Fruit fly (Drosophila melanogaster): ENCODE data around the gene yellow-k.
A peak's percentile ranks its signal among the peaks of the same experiment; 100 is the strongest.

The yellow-k gene

DNA sequence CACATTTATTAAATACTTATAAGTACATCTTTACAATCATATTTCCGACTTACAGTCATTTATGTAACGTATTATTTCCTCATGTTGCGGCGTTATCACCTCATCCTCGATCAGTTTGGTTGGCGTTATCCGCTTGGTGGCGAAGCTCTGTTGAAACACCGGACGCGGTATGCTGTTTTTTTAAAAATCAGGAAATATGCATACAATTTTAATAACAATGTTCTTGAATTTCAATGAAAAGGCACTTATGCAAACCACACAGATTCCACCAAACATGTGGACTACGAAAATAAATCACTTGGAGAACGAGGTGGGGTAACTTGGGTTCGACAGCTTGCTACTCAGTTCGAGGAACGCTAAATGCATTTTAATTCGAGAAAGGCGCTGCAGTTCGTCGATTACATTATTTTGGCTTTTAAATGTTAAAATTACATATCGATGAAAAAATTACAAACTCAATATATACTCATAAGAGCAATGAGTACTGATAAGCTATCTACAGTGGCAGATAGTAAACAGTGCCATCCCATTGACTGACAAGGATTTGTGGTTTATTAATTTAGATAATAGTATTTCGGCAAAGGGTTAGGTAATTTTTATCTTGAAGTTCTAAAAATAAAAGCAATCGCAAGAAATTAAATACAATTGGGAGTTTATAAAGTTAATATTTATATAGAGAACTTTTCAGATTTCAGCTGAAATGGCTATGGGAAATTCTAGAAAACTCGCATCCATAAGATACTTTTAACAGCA is 14.1 kb upstream of the yellow-k start (continued):
- TF ChIP-seq slou (GFP tag; optimal IDR thresholded peaks at IDR 0.05) (no peak), Pdp1 (GFP tag; optimal IDR thresholded peaks at IDR 0.05) (peak in 1 of 2 experiments; percentile 58), nom (GFP tag; optimal IDR thresholded peaks at IDR 0.05) (no peak), Hsf (GFP tag; optimal IDR thresholded peaks at IDR 0.05) (no peak), Deaf1 (tag; optimal IDR thresholded peaks at IDR 0.05) (no peak), exex (tag; optimal IDR thresholded peaks at IDR 0.05) (peak; percentile 25), CG32767 (GFP tag; IDR thresholded peaks at IDR 0.05) (no peak), fu2 (GFP tag; optimal IDR thresholded peaks at IDR 0.05) (no peak), CG17328 (GFP tag; IDR thresholded peaks at IDR 0.05) (no peak)

DNA sequence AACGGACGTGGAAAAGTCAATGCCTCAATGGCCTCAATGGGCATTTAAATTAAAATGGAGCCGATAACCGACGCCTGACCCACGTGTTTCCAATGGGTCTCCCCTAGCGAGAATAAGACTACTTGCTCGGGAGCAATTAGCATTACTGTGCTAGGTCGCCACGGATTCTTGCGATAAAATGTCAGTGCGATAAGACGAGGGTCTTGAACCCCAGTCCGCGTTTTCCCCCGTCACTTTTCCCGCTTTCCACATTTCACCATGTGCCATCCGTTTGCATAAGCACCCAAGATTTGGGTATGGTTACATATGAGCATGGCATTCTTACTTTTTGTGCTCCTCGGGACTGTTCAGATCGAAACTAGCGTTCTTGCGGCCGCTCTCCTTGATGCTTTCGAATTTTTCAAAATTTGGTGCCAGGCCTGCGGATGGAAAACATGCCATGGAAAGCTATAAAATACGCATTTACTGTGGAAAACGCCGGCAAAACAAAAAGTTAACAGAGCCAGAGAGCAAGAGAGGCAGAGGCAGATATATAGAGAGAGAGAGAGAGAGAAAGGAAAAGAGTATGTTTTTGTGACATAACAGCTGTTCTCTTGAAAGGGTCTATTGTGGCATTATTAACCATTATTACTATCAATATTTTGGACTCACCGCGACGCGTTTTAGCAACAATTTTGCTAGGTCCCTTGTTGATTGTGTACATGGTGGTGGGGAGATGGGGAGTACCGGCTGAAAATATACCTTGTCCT is 13.1 kb upstream of the yellow-k start:
- TF ChIP-seq Hsf (GFP tag; optimal IDR thresholded peaks at IDR 0.05) (no peak), sqz (GFP tag; optimal IDR thresholded peaks at IDR 0.05) (no peak), CG43689 (GFP tag; IDR thresholded peaks at IDR 0.05) (no peak), schlank (tag; optimal IDR thresholded peaks at IDR 0.05) (no peak), CG12219 (GFP tag; optimal IDR thresholded peaks at IDR 0.05) (no peak), CG6683 (GFP tag; optimal IDR thresholded peaks at IDR 0.05) (no peak), fd96Cb (tag; optimal IDR thresholded peaks at IDR 0.05) (no peak), Fer1 (GFP tag; optimal IDR thresholded peaks at IDR 0.05) (no peak), Xrp1 (GFP tag; IDR thresholded peaks at IDR 0.05) (0 out of 2 replicates have a peak, but pooled peaks have one; percentile 4), CG8388 (GFP tag; optimal IDR thresholded peaks at IDR 0.05) (no peak), CG4707 (GFP tag; optimal IDR thresholded peaks at IDR 0.05) (peak; percentile 47), CG14441 (GFP tag; IDR thresholded peaks at IDR 0.05) (peak; percentile 9; the same call in 1 of the 2 replicates), Pdp1 (GFP tag; optimal IDR thresholded peaks at IDR 0.05) (peak in 1 of 2 experiments; percentile 90), Hr51 (GFP tag; optimal IDR thresholded peaks at IDR 0.05) (no peak), CG17912 (GFP tag; optimal IDR thresholded peaks at IDR 0.05) (no peak), CG10267 (tag; optimal IDR thresholded peaks at IDR 0.05) (no peak), Vsx1 (GFP tag; optimal IDR thresholded peaks at IDR 0.05) (no peak), seq (GFP tag; IDR thresholded peaks at IDR 0.05) (no peak), CG3726 (GFP tag; IDR thresholded peaks at IDR 0.05) (no peak), Blimp-1 (GFP tag; optimal IDR thresholded peaks at IDR 0.05) (no peak), knrl (GFP tag; IDR thresholded peaks at IDR 0.05; ENCODE audit: partially characterized antibody) (no peak), hbn (GFP tag; IDR thresholded peaks at IDR 0.05; ENCODE audit: partially characterized antibody) (no peak), emc (GFP tag; optimal IDR thresholded peaks at IDR 0.05) (no peak), bbx (GFP tag; IDR thresholded peaks at IDR 0.05; ENCODE audit: partially characterized antibody) (peak; percentile 15; the same call in 1 of the 2 replicates), Mes4 (GFP tag; optimal IDR thresholded peaks at IDR 0.05) (no peak), Hr78 (GFP tag; optimal IDR thresholded peaks at IDR 0.05) (peak in 1 of 2 experiments; percentile 81), CG9437 (GFP tag; optimal IDR thresholded peaks at IDR 0.05) (peak; percentile 19), chm (GFP tag; IDR thresholded peaks at IDR 0.05) (0 out of 2 replicates have a peak, but pooled peaks have one; percentile 21), fd3F (GFP tag; optimal IDR thresholded peaks at IDR 0.05) (no peak), Dp (GFP tag; optimal IDR thresholded peaks at IDR 0.05) (no peak), cad (GFP tag; optimal IDR thresholded peaks at IDR 0.05) (peak; percentile 2), bowl (GFP tag; IDR thresholded peaks at IDR 0.05) (no peak), ap (GFP tag; IDR thresholded peaks at IDR 0.05) (no peak), CG13123 (GFP tag; optimal IDR thresholded peaks at IDR 0.05) (no peak), slbo (GFP tag; IDR thresholded peaks at IDR 0.05) (no peak), CG13296 (GFP tag; optimal IDR thresholded peaks at IDR 0.05) (no peak), Optix (GFP tag; IDR thresholded peaks at IDR 0.05) (no peak), gro (GFP tag; optimal IDR thresholded peaks at IDR 0.05) (no peak), yki (optimal IDR thresholded peaks at IDR 0.05) (peak; percentile 66)

Data from whole organism, embryonic.